Worm (Caenorhabditis elegans): ENCODE measurements around the gene col-79.
A peak's percentile ranks its signal among the peaks of the same experiment; 100 is the strongest.

The col-79 gene

ce11 chrII:10659585-10659984, 43.8 kb upstream of the col-79 start:
- TF ChIP-seq unc-39 (tag; optimal IDR thresholded peaks at IDR 0.05) (no peak), sem-2 (GFP tag; optimal IDR thresholded peaks at IDR 0.05) (no peak), pha-4 (tag; optimal IDR thresholded peaks at IDR 0.05) (no peak)

ce11 chrII:10660892-10661291, 42.5 kb upstream of the col-79 start, which contains the start of gene marc-2:
Gene marc-2, minus strand, starts transcription at chrII:10660992.
- no peak for TF ChIP-seq ceh-39 (tag; optimal IDR thresholded peaks at IDR 0.05)
- TF ChIP-seq nhr-28 (tag; optimal IDR thresholded peaks at IDR 0.05): no peak
- no peak for TF ChIP-seq tbx-8 (GFP tag; optimal IDR thresholded peaks at IDR 0.05)
- no peak for TF ChIP-seq ces-1 (GFP tag; optimal IDR thresholded peaks at IDR 0.05)
- TF ChIP-seq mep-1 (tag; optimal IDR thresholded peaks at IDR 0.05): no peak
- TF ChIP-seq blmp-1 (tag; optimal IDR thresholded peaks at IDR 0.05): no peak
- TF ChIP-seq drap-1 (GFP tag; optimal IDR thresholded peaks at IDR 0.05): no peak
- TF ChIP-seq nhr-76 (tag; optimal IDR thresholded peaks at IDR 0.05): no peak
- no peak for TF ChIP-seq elt-1 (tag; optimal IDR thresholded peaks at IDR 0.05; ENCODE audit: borderline replicate concordance, insufficient read depth)
- no peak for TF ChIP-seq ham-2 (GFP tag; optimal IDR thresholded peaks at IDR 0.05)
- TF ChIP-seq zip-8 (tag; optimal IDR thresholded peaks at IDR 0.05): no peak
- TF ChIP-seq lsy-2 (tag; optimal IDR thresholded peaks at IDR 0.05): no peak
- no peak for TF ChIP-seq sptf-1 (tag; optimal IDR thresholded peaks at IDR 0.05)
- no peak for TF ChIP-seq hlh-1 (tag; optimal IDR thresholded peaks at IDR 0.05)
- no peak for TF ChIP-seq unc-120 (tag; optimal IDR thresholded peaks at IDR 0.05; ENCODE audit: poor library complexity, severe bottlenecking)
- no peak for TF ChIP-seq unc-62 (GFP tag; optimal IDR thresholded peaks at IDR 0.05)
- TF ChIP-seq nhr-12 (tag; optimal IDR thresholded peaks at IDR 0.05): no peak
- no peak for TF ChIP-seq sem-2 (GFP tag; optimal IDR thresholded peaks at IDR 0.05)

- TF ChIP-seq hlh-1 (tag; optimal IDR thresholded peaks at IDR 0.05) (no peak), lin-13 (tag; optimal IDR thresholded peaks at IDR 0.05) (no peak), bed-3 (GFP tag; optimal IDR thresholded peaks at IDR 0.05) (no peak), ceh-43 (GFP tag; optimal IDR thresholded peaks at IDR 0.05) (no peak), flh-1 (GFP tag; optimal IDR thresholded peaks at IDR 0.05) (no peak), lin-32 (GFP tag; optimal IDR thresholded peaks at IDR 0.05) (no peak), mep-1 (tag; optimal IDR thresholded peaks at IDR 0.05) (no peak), elt-3 (tag; optimal IDR thresholded peaks at IDR 0.05) (no peak)
Measured at ce11 chrII:10661448-10662064, 41.9 kb upstream of the col-79 start.

- peak; percentile 15 for TF ChIP-seq ceh-83 (GFP tag; optimal IDR thresholded peaks at IDR 0.05)
- no peak for TF ChIP-seq pha-4 (tag; optimal IDR thresholded peaks at IDR 0.05)
Measured at ce11 chrII:10662279-10662678, 41.1 kb upstream of the col-79 start.

ce11 chrII:10662698-10663097, 40.7 kb upstream of the col-79 start, which contains the start of gene D2089.8:
Gene D2089.8, minus strand, starts transcription at chrII:10662781.
- TF ChIP-seq elt-3 (tag; optimal IDR thresholded peaks at IDR 0.05) (no peak), tbx-8 (GFP tag; optimal IDR thresholded peaks at IDR 0.05) (no peak), ceh-39 (tag; optimal IDR thresholded peaks at IDR 0.05) (peak; percentile 51), ces-1 (GFP tag; optimal IDR thresholded peaks at IDR 0.05) (peak; percentile 43), nhr-237 (tag; optimal IDR thresholded peaks at IDR 0.05) (no peak), unc-120 (tag; optimal IDR thresholded peaks at IDR 0.05; ENCODE audit: poor library complexity, severe bottlenecking) (no peak), mls-2 (tag; optimal IDR thresholded peaks at IDR 0.05) (no peak)

- TF ChIP-seq ztf-11 (tag; optimal IDR thresholded peaks at IDR 0.05) (no peak), lsy-2 (tag; optimal IDR thresholded peaks at IDR 0.05) (no peak), mls-2 (tag; optimal IDR thresholded peaks at IDR 0.05) (no peak), sem-2 (GFP tag; optimal IDR thresholded peaks at IDR 0.05) (no peak), nhr-237 (tag; optimal IDR thresholded peaks at IDR 0.05) (no peak), nhr-2 (tag; optimal IDR thresholded peaks at IDR 0.05) (no peak), flh-1 (GFP tag; optimal IDR thresholded peaks at IDR 0.05) (no peak), elt-1 (tag; optimal IDR thresholded peaks at IDR 0.05; ENCODE audit: borderline replicate concordance, insufficient read depth) (no peak), ham-2 (GFP tag; optimal IDR thresholded peaks at IDR 0.05) (no peak), unc-62 (GFP tag; optimal IDR thresholded peaks at IDR 0.05) (no peak), elt-3 (tag; optimal IDR thresholded peaks at IDR 0.05) (no peak), ceh-83 (GFP tag; optimal IDR thresholded peaks at IDR 0.05) (no peak), ces-1 (GFP tag; optimal IDR thresholded peaks at IDR 0.05) (no peak), drap-1 (GFP tag; optimal IDR thresholded peaks at IDR 0.05) (no peak), nhr-76 (tag; optimal IDR thresholded peaks at IDR 0.05) (no peak), zip-8 (tag; optimal IDR thresholded peaks at IDR 0.05) (no peak), mep-1 (tag; optimal IDR thresholded peaks at IDR 0.05) (no peak), lin-32 (GFP tag; optimal IDR thresholded peaks at IDR 0.05) (no peak)
Measured at ce11 chrII:10665031-10665430, 38.4 kb upstream of the col-79 start, which contains the start of gene D2089.3. Gene D2089.3, minus strand, starts transcription at chrII:10665131.

Data from whole organism, mixed stage, embryonic.